Worm (Caenorhabditis elegans) whole organism, mixed stage, embryonic: ENCODE results near the gene F44F4.9.

Experiments
- M03D4.4 ChIP-seq: sonication (generic microtip); optimal IDR thresholded peaks from 2 replicates; lab custom pipeline; 2017; ENCODE audit warnings: mild to moderate bottlenecking, missing genetic modification characterization, missing compliant biosample characterization
- bed-3 ChIP-seq: fragments of 200-800 bp; sonication (Bioruptor generic); optimal IDR thresholded peaks from 3 replicates; lab custom pipeline; 2018; ENCODE audit warnings: mild to moderate bottlenecking, missing genetic modification characterization, moderate library complexity, missing compliant biosample characterization
- blmp-1 ChIP-seq: fragments of 150-350 bp; optimal IDR thresholded peaks from 2 replicates; lab custom pipeline; 2014; ENCODE audit warnings: missing biosample characterization, missing genetic modification characterization
- ceh-39 ChIP-seq: fragments of 150-350 bp; optimal IDR thresholded peaks from 2 replicates; lab custom pipeline; 2014; ENCODE audit warnings: missing biosample characterization, missing genetic modification characterization
- ceh-83 ChIP-seq: fragments of 200-800 bp; sonication (Bioruptor generic); optimal IDR thresholded peaks from 2 replicates; lab custom pipeline; 2018; ENCODE audit warnings: mild to moderate bottlenecking, missing genetic modification characterization, missing compliant biosample characterization
- ces-1 ChIP-seq: fragments of 150-350 bp; optimal IDR thresholded peaks from 2 replicates; lab custom pipeline; 2014; ENCODE audit warnings: missing biosample characterization, missing genetic modification reagents, missing genetic modification characterization
- cnd-1 ChIP-seq: fragments of 200-800 bp; sonication (Bioruptor generic); optimal IDR thresholded peaks from 2 replicates; lab custom pipeline; 2018; ENCODE audit warnings: mild to moderate bottlenecking, missing genetic modification characterization, missing compliant biosample characterization
- drap-1 ChIP-seq: fragments of 200-800 bp; sonication (Bioruptor generic); optimal IDR thresholded peaks from 3 replicates; lab custom pipeline; 2018; ENCODE audit warnings: mild to moderate bottlenecking, missing genetic modification characterization, missing compliant biosample characterization
- elt-1 ChIP-seq: sonication (generic microtip); optimal IDR thresholded peaks from 2 replicates; lab custom pipeline; 2017; ENCODE audit warnings: missing genetic modification characterization, mild to moderate bottlenecking, missing compliant biosample characterization, antibody characterized with exemption, moderate library complexity, borderline replicate concordance; ENCODE audit not compliant: insufficient read depth
- elt-3 ChIP-seq: fragments of 150-350 bp; optimal IDR thresholded peaks from 2 replicates; lab custom pipeline; 2014; ENCODE audit warnings: missing biosample characterization, missing genetic modification characterization
- flh-1 ChIP-seq: fragments of 200-800 bp; sonication (Bioruptor generic); optimal IDR thresholded peaks from 2 replicates; lab custom pipeline; 2018; ENCODE audit warnings: mild to moderate bottlenecking, missing genetic modification characterization, moderate library complexity, missing compliant biosample characterization
- ham-2 ChIP-seq: fragments of 200-800 bp; sonication (Bioruptor generic); optimal IDR thresholded peaks from 2 replicates; lab custom pipeline; 2018; ENCODE audit warnings: mild to moderate bottlenecking, missing genetic modification characterization, missing compliant biosample characterization
- hlh-1 ChIP-seq: fragments of 150-350 bp; optimal IDR thresholded peaks from 2 replicates; lab custom pipeline; 2014; ENCODE audit warnings: missing biosample characterization, missing genetic modification reagents, missing genetic modification characterization
- lin-13 ChIP-seq: fragments of 150-350 bp; optimal IDR thresholded peaks from 2 replicates; lab custom pipeline; 2014; ENCODE audit warnings: missing biosample characterization, missing genetic modification characterization
- lsy-2 ChIP-seq: fragments of 150-350 bp; optimal IDR thresholded peaks from 2 replicates; lab custom pipeline; 2014; ENCODE audit warnings: missing biosample characterization, missing genetic modification characterization
- mab-5 ChIP-seq: fragments of 150-350 bp; optimal IDR thresholded peaks from 2 replicates; lab custom pipeline; 2014; ENCODE audit warnings: missing biosample characterization, missing genetic modification characterization
- mep-1 ChIP-seq: fragments of 150-350 bp; optimal IDR thresholded peaks from 2 replicates; lab custom pipeline; 2017; ENCODE audit warnings: missing biosample characterization, missing genetic modification reagents, missing genetic modification characterization, inconsistent platforms
- mls-2 ChIP-seq: sonication (generic microtip); optimal IDR thresholded peaks from 2 replicates; lab custom pipeline; 2016; ENCODE audit warnings: mild to moderate bottlenecking, missing genetic modification characterization, moderate library complexity, missing compliant biosample characterization
- nhr-12 ChIP-seq: fragments of 150-350 bp; optimal IDR thresholded peaks from 2 replicates; lab custom pipeline; 2014; ENCODE audit warnings: missing biosample characterization, missing genetic modification characterization
- nhr-2 ChIP-seq: fragments of 150-350 bp; optimal IDR thresholded peaks from 2 replicates; lab custom pipeline; 2014; ENCODE audit warnings: missing biosample characterization, missing genetic modification characterization
- nhr-237 ChIP-seq: fragments of 150-350 bp; optimal IDR thresholded peaks from 2 replicates; lab custom pipeline; 2014; ENCODE audit warnings: missing biosample characterization, missing genetic modification characterization
- sem-2 ChIP-seq: fragments of 200-800 bp; sonication (Bioruptor generic); optimal IDR thresholded peaks from 2 replicates; lab custom pipeline; 2018; ENCODE audit warnings: mild to moderate bottlenecking, missing genetic modification characterization, missing compliant biosample characterization
- snpc-4 ChIP-seq: fragments of 150-350 bp; optimal IDR thresholded peaks from 2 replicates; lab custom pipeline; 2014; ENCODE audit warnings: missing biosample characterization, missing genetic modification characterization
- sptf-1 ChIP-seq: sonication (generic microtip); optimal IDR thresholded peaks from 2 replicates; lab custom pipeline; 2017; ENCODE audit warnings: mild to moderate bottlenecking, missing genetic modification characterization, moderate library complexity, missing compliant biosample characterization
- tbx-8 ChIP-seq: fragments of 200-800 bp; sonication (Bioruptor generic); optimal IDR thresholded peaks from 2 replicates; lab custom pipeline; 2018; ENCODE audit warnings: mild to moderate bottlenecking, missing genetic modification characterization, moderate library complexity, missing compliant biosample characterization
- unc-120 ChIP-seq: sonication (generic microtip); optimal IDR thresholded peaks from 2 replicates; lab custom pipeline; 2017; ENCODE audit warnings: missing genetic modification characterization, missing compliant biosample characterization; ENCODE audit not compliant: poor library complexity, severe bottlenecking
- unc-39 ChIP-seq: fragments of 150-350 bp; optimal IDR thresholded peaks from 2 replicates; lab custom pipeline; 2014; ENCODE audit warnings: missing biosample characterization, missing genetic modification characterization
- unc-62 ChIP-seq: fragments of 150-350 bp; optimal IDR thresholded peaks from 2 replicates; lab custom pipeline; 2014; ENCODE audit warnings: missing biosample characterization, missing genetic modification reagents, missing genetic modification characterization
- zip-8 ChIP-seq: fragments of 150-350 bp; optimal IDR thresholded peaks from 2 replicates; lab custom pipeline; 2014; ENCODE audit warnings: missing biosample characterization, missing genetic modification characterization
- ztf-11 ChIP-seq: fragments of 150-350 bp; optimal IDR thresholded peaks from 2 replicates; lab custom pipeline; 2014; ENCODE audit warnings: missing biosample characterization, missing genetic modification characterization

The F44F4.9 gene

DNA sequence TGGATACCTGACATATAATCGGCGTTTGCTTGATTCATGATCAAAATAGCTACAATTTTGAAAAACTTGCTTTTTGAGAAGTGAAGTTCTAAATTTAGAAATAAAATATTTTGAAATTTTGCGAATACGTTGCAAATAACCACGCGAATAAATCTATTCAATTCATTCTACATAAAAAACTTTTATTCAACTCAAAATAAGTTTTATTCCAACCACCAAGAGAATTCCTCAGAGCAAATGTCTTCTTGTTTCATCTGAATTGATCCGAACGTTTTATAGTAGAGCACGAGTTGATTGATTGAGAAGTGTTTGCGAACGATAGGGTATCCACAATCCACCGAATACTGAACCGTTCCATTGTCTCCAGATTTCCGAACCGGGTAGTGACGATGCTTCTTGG is at the start of gene F44F4.9:
Gene F44F4.9, minus strand, starts transcription at position 101 of the 400 bp plus-strand sequence.
- TF ChIP-seq unc-39 (no peak), lsy-2 (tag; lab: Kevin White, UChicago) (no peak), elt-1 (no peak), ham-2 (GFP tag; lab: Kevin White, UChicago) (no peak), blmp-1 (tag; lab: Kevin White, UChicago) (no peak), sem-2 (GFP tag; lab: Kevin White, UChicago) (no peak), cnd-1 (no peak), ceh-39 (tag; lab: Kevin White, UChicago) (no peak), zip-8 (tag; lab: Kevin White, UChicago) (no peak), nhr-12 (no peak), nhr-237 (tag; lab: Kevin White, UChicago) (no peak), lin-13 (tag; lab: Kevin White, UChicago) (no peak), M03D4.4 (no peak), mab-5 (tag; lab: Kevin White, UChicago) (no peak), sptf-1 (no peak), nhr-2 (tag; lab: Kevin White, UChicago) (no peak), mep-1 (tag; lab: Kevin White, UChicago) (no peak), tbx-8 (GFP tag; lab: Kevin White, UChicago) (no peak), snpc-4 (tag; lab: Kevin White, UChicago) (no peak), elt-3 (tag; lab: Kevin White, UChicago) (no peak)

DNA sequence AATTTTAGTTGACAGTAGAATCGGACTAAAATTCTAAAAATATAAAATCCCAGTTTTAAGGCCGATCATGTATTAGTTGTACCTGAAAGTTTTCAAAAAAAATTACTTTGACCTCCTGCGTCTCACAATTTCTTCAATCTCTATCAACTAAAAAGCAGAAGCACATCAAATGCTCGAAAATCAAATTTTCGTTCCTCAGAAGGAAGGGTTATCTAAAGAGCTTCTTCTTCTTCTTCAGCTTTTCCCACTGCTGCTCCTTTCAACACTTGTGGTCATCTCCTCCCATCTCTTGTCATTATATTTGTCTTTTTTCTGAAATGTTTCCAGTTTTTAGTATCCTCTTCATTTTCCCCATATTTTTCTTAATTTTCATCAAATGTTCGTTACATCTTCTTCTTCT is 49.1 kb upstream of the F44F4.9 start:
- TF ChIP-seq ces-1 (GFP tag; lab: Kevin White, UChicago) (peak; percentile 71), ceh-39 (tag; lab: Kevin White, UChicago) (no peak)

DNA sequence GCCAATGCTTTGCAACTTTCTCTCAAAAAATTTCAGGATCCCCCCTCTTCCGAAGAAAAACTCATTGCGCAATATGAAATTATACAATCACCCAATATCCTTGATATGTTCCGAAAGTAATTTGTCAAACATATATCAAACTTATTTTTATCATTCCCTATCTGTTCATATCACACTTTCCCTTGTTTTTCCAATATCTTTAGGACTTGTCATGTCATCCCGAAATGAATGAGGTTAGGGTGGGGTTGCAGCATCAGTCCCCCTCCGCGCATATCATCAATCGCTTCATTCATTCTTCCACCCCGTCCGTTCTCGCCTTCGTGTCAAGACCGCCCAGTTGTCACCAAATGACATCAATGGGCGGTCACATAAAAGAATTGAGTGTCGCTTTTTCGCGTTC is 44.0 kb upstream of the F44F4.9 start:
- TF ChIP-seq cnd-1 (no peak), sptf-1 (no peak), elt-3 (tag; lab: Kevin White, UChicago) (peak; percentile 66), nhr-2 (tag; lab: Kevin White, UChicago) (no peak), unc-62 (GFP tag; lab: Kevin White, UChicago) (peak; percentile 72), drap-1 (no peak), zip-8 (tag; lab: Kevin White, UChicago) (peak; percentile 76), ceh-39 (tag; lab: Kevin White, UChicago) (no peak), bed-3 (no peak), ztf-11 (tag; lab: Kevin White, UChicago) (no peak), nhr-12 (no peak), hlh-1 (tag; lab: Kevin White, UChicago) (no peak), tbx-8 (GFP tag; lab: Kevin White, UChicago) (no peak)

DNA sequence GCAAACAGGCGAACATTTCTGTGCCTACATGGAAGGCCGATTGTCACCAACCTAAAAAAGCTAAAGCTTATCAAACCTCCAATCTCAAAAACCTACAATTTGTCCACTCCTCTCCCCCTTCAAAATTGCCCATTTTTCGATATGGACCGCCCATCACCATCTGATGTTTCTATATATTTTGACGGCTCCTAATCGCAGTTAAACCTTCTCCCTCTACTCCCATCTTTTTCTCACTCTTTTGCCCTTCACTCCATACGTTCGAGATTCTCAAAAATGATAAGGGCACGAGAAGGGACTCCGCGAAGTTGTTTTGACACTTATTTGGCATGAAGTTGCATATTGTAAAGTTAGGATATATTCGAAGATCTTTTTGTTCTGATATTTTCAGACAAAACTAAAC is 43.5 kb upstream of the F44F4.9 start:
- TF ChIP-seq unc-62 (GFP tag; lab: Kevin White, UChicago) = no peak
- TF ChIP-seq flh-1 (GFP tag; lab: Kevin White, UChicago) = no peak
- TF ChIP-seq nhr-2 (tag; lab: Kevin White, UChicago) = no peak

DNA sequence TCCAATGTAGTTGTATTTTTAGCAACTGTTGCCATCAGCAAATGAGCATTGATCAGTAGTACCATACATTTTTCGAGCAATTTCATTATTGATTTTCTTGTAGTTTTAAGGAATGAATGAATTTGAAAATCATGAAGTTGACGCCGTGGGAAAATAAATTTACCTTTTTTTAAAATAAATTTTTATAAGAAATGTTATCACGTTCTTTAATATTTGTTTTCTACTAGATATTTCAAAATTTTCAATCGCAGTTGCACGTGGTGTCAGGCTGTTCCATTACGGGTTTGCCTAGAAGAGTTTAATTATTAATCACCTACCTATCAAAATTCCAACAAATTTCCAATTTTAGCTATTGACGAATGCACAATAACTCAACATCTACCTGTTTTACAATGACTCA is 41.2 kb upstream of the F44F4.9 start, which contains the start of gene R03D7.8:
Gene R03D7.8, minus strand, starts transcription at position 101 of the 400 bp plus-strand sequence.
- TF ChIP-seq mls-2 (tag; lab: Kevin White, UChicago) = no peak
- no peak for TF ChIP-seq ceh-83 (GFP tag; lab: Kevin White, UChicago)
- TF ChIP-seq unc-120 (tag; lab: Kevin White, UChicago) = no peak

DNA sequence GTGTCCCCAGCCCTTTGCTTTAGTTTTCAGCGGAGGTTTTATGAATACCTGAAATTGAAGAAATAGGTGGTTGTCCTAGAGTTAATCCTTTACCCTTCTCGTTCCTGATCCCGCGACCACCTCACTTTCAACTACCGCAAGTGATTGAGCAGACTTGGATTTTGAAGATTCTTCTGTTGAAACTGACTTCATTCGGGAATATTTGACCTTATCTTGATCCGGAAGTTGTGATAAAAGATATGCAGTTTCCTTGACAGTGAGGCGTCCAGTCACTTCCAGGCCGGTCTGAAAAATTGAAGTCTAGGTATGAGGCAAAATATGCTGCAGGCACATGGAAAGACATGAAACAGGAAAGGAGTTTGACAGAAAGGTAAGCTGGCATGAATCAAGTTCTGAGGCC is 39.5 kb upstream of the F44F4.9 start:
- TF ChIP-seq blmp-1 (tag; lab: Kevin White, UChicago) (no peak), lsy-2 (tag; lab: Kevin White, UChicago) (no peak), drap-1 (no peak), sptf-1 (no peak), sem-2 (GFP tag; lab: Kevin White, UChicago) (no peak)
